4 worm cellular contexts compared by ENCODE assay signal in genomic region chrV:6888828-6889227, ce11.
A peak's percentile ranks its signal among the peaks of the same experiment; 100 is the strongest.
TF ChIP-seq lines count a peak whose summit lies in the region.

No protein-coding gene starts in this region.

TF ChIP-seq in whole organism, L2 larva, 48 proteins besides CTCF, POLR2A, EP300 and RAD21 (continues in another document):
- TF ChIP-seq mbf-1 (tag; optimal IDR thresholded peaks at IDR 0.05; lab: Kevin White, UChicago) (no peak), ceh-16 (tag; optimal IDR thresholded peaks at IDR 0.05; lab: Kevin White, UChicago) (no peak), ZK546.5 (tag; optimal IDR thresholded peaks at IDR 0.05; lab: Kevin White, UChicago) (no peak), nhr-237 (tag; optimal IDR thresholded peaks at IDR 0.05; lab: Kevin White, UChicago) (no peak), aly-2 (tag; optimal IDR thresholded peaks at IDR 0.05; lab: Kevin White, UChicago) (no peak), zag-1 (tag; optimal IDR thresholded peaks at IDR 0.05; lab: Kevin White, UChicago) (no peak), elt-3 (tag; optimal IDR thresholded peaks at IDR 0.05; lab: Kevin White, UChicago) (no peak), blmp-1 (tag; optimal IDR thresholded peaks at IDR 0.05; lab: Kevin White, UChicago; ENCODE audit: insufficient read depth) (no peak), F13H6.1 (tag; optimal IDR thresholded peaks at IDR 0.05; lab: Kevin White, UChicago) (peak; percentile 60), nhr-21 (tag; optimal IDR thresholded peaks at IDR 0.05; lab: Kevin White, UChicago) (peak; percentile 79), C34F6.9 (tag; optimal IDR thresholded peaks at IDR 0.05; lab: Kevin White, UChicago) (peak; percentile 11), lin-39 (tag; optimal IDR thresholded peaks at IDR 0.05; lab: Kevin White, UChicago) (no peak), unc-55 (GFP tag; optimal IDR thresholded peaks at IDR 0.05; lab: Kevin White, UChicago) (peak; percentile 53), nhr-11 (tag; optimal IDR thresholded peaks at IDR 0.05; lab: Kevin White, UChicago) (no peak), unc-62 (GFP tag; optimal IDR thresholded peaks at IDR 0.05; lab: Kevin White, UChicago) (no peak), nhr-10 (tag; optimal IDR thresholded peaks at IDR 0.05; lab: Kevin White, UChicago) (peak; percentile 22), dmd-4 (tag; optimal IDR thresholded peaks at IDR 0.05; lab: Kevin White, UChicago) (no peak), lin-11 (tag; optimal IDR thresholded peaks at IDR 0.05; lab: Kevin White, UChicago) (no peak), ztf-4 (tag; optimal IDR thresholded peaks at IDR 0.05; lab: Kevin White, UChicago) (no peak), sma-9 (GFP tag; optimal IDR thresholded peaks at IDR 0.05; lab: Kevin White, UChicago) (peak; percentile 72), sma-9 (tag; optimal IDR thresholded peaks at IDR 0.05; lab: Kevin White, UChicago) (no peak), nhr-129 (tag; optimal IDR thresholded peaks at IDR 0.05; lab: Kevin White, UChicago) (peak; percentile 53), ama-1 (optimal IDR thresholded peaks at IDR 0.05; lab: Kevin White, UChicago) (no peak), nhr-25 (tag; optimal IDR thresholded peaks at IDR 0.05; lab: Kevin White, UChicago) (no peak)

TF ChIP-seq in whole organism, L4 larva, 104 proteins besides CTCF, POLR2A, EP300 and RAD21 (continues in another document):
- TF ChIP-seq R02D3.7 (tag; optimal IDR thresholded peaks at IDR 0.05; lab: Kevin White, UChicago) (no peak), dmd-6 (GFP tag; IDR thresholded peaks at IDR 0.05; lab: Robert Waterston, UW) (peak; percentile 70), spr-3 (GFP tag; optimal IDR thresholded peaks at IDR 0.05; lab: Kevin White, UChicago) (peak; percentile 25), nhr-10 (tag; optimal IDR thresholded peaks at IDR 0.05; lab: Kevin White, UChicago) (no peak), nhr-28 (tag; optimal IDR thresholded peaks at IDR 0.05; lab: Kevin White, UChicago) (peak; percentile 20), zfp-3 (GFP tag; conservative IDR thresholded peaks at IDR 0.05; lab: Robert Waterston, UW) (peak; percentile 62; the same call in 1 of the 2 replicates), duxl-1 (tag; optimal IDR thresholded peaks at IDR 0.05; lab: Kevin White, UChicago; ENCODE audit: poor library complexity) (peak; percentile 77), lir-3 (tag; optimal IDR thresholded peaks at IDR 0.05; lab: Kevin White, UChicago) (peak; percentile 57), hlh-11 (tag; optimal IDR thresholded peaks at IDR 0.05; lab: Kevin White, UChicago) (peak; percentile 47), nhr-41 (GFP tag; IDR thresholded peaks at IDR 0.05; lab: Robert Waterston, UW) (no peak), nhr-42 (GFP tag; IDR thresholded peaks at IDR 0.05; lab: Robert Waterston, UW) (no peak), aha-1 (tag; lab: Kevin White, UChicago) (peak; percentile 95), egl-43 (GFP tag; IDR thresholded peaks at IDR 0.05; lab: Robert Waterston, UW) (peak; percentile 93), ces-1 (GFP tag; optimal IDR thresholded peaks at IDR 0.05; lab: Kevin White, UChicago) (no peak), ceh-62 (tag; optimal IDR thresholded peaks at IDR 0.05; lab: Kevin White, UChicago) (no peak), mxl-3 (GFP tag; optimal IDR thresholded peaks at IDR 0.05; lab: Kevin White, UChicago) (peak; percentile 29), lin-38 (GFP tag; IDR thresholded peaks at IDR 0.05; lab: Robert Waterston, UW) (peak; percentile 77), dmd-9 (GFP tag; IDR thresholded peaks at IDR 0.05; lab: Robert Waterston, UW) (peak; percentile 72), mdt-29 (GFP tag; IDR thresholded peaks at IDR 0.05; lab: Robert Waterston, UW) (peak; percentile 31), T26A8.4 (GFP tag; IDR thresholded peaks at IDR 0.05; lab: Robert Waterston, UW) (peak; percentile 80), madf-5 (GFP tag; IDR thresholded peaks at IDR 0.05; lab: Robert Waterston, UW) (peak in 1 of 2 experiments; percentile 79; a peak in 1 of 4 replicates), vab-7 (GFP tag; IDR thresholded peaks at IDR 0.05; lab: Robert Waterston, UW) (peak; percentile 91), Y48G9A.11 (GFP tag; IDR thresholded peaks at IDR 0.05; lab: Robert Waterston, UW) (peak; percentile 83), lin-15B (tag; optimal IDR thresholded peaks at IDR 0.05; lab: Kevin White, UChicago) (no peak)

TF ChIP-seq in whole organism, late embryonic, 69 proteins besides CTCF, POLR2A, EP300 and RAD21 (continues in another document):
- TF ChIP-seq npax-4 (tag; optimal IDR thresholded peaks at IDR 0.05; lab: Kevin White, UChicago), result peak; percentile 69
- peak; percentile 78 for TF ChIP-seq ceh-19 (GFP tag; optimal IDR thresholded peaks at IDR 0.05; lab: Kevin White, UChicago)
- TF ChIP-seq fax-1 (tag; optimal IDR thresholded peaks at IDR 0.05; lab: Kevin White, UChicago), result peak; percentile 64
- peak; percentile 58; the same call in 1 of the 2 replicates for TF ChIP-seq ceh-45 (GFP tag; IDR thresholded peaks at IDR 0.05; lab: Robert Waterston, UW)
- TF ChIP-seq elt-2 (tag; optimal IDR thresholded peaks at IDR 0.05; lab: Kevin White, UChicago), result peak; percentile 82
- no peak for TF ChIP-seq ceh-30 (tag; optimal IDR thresholded peaks at IDR 0.05; lab: Kevin White, UChicago)
- peak; percentile 61 for TF ChIP-seq ceh-24 (tag; optimal IDR thresholded peaks at IDR 0.05; lab: Kevin White, UChicago)
- TF ChIP-seq rnt-1 (tag; optimal IDR thresholded peaks at IDR 0.05; lab: Kevin White, UChicago), result peak; percentile 46
- no peak for TF ChIP-seq ceh-22 (tag; optimal IDR thresholded peaks at IDR 0.05; lab: Kevin White, UChicago)
- peak; percentile 82 for TF ChIP-seq ref-2 (tag; optimal IDR thresholded peaks at IDR 0.05; lab: Kevin White, UChicago)
- peak; percentile 71 for TF ChIP-seq lin-11 (tag; optimal IDR thresholded peaks at IDR 0.05; lab: Kevin White, UChicago)
- peak; percentile 82 for TF ChIP-seq fkh-6 (tag; optimal IDR thresholded peaks at IDR 0.05; lab: Kevin White, UChicago)
- TF ChIP-seq ceh-31 (tag; optimal IDR thresholded peaks at IDR 0.05; lab: Kevin White, UChicago), result peak; percentile 49
- peak; percentile 65 for TF ChIP-seq C08G9.2 (tag; optimal IDR thresholded peaks at IDR 0.05; lab: Kevin White, UChicago)
- TF ChIP-seq ztf-16 (tag; optimal IDR thresholded peaks at IDR 0.05; lab: Kevin White, UChicago), result peak; percentile 76
- TF ChIP-seq nhr-232 (tag; optimal IDR thresholded peaks at IDR 0.05; lab: Kevin White, UChicago), result peak; percentile 72
- peak; percentile 49 for TF ChIP-seq sdc-2 (tag; optimal IDR thresholded peaks at IDR 0.05; lab: Kevin White, UChicago)
- TF ChIP-seq nhr-11 (tag; optimal IDR thresholded peaks at IDR 0.05; lab: Kevin White, UChicago), result no peak
- TF ChIP-seq C38D4.7 (GFP tag; optimal IDR thresholded peaks at IDR 0.05; lab: Kevin White, UChicago), result peak; percentile 84
- TF ChIP-seq pax-1 (tag; optimal IDR thresholded peaks at IDR 0.05; lab: Kevin White, UChicago), result no peak
- peak; percentile 19 for TF ChIP-seq lim-6 (tag; optimal IDR thresholded peaks at IDR 0.05; lab: Kevin White, UChicago)
- no peak for TF ChIP-seq unc-55 (GFP tag; optimal IDR thresholded peaks at IDR 0.05; lab: Kevin White, UChicago)
- TF ChIP-seq zip-5 (tag; optimal IDR thresholded peaks at IDR 0.05; lab: Kevin White, UChicago), result peak; percentile 52
- peak; percentile 37 for TF ChIP-seq hlh-15 (tag; optimal IDR thresholded peaks at IDR 0.05; lab: Kevin White, UChicago)
- TF ChIP-seq pha-4 (tag; optimal IDR thresholded peaks at IDR 0.05; lab: Kevin White, UChicago), result no peak
- TF ChIP-seq ceh-14 (tag; optimal IDR thresholded peaks at IDR 0.05; lab: Kevin White, UChicago), result peak; percentile 73

TF ChIP-seq in whole organism, mixed stage, embryonic, 35 proteins besides CTCF, POLR2A, EP300 and RAD21 (continues in another document):
- TF ChIP-seq ceh-43 (GFP tag; optimal IDR thresholded peaks at IDR 0.05; lab: Kevin White, UChicago), result peak; percentile 78
- peak; percentile 95 for TF ChIP-seq ceh-83 (GFP tag; optimal IDR thresholded peaks at IDR 0.05; lab: Kevin White, UChicago)
- TF ChIP-seq mls-2 (tag; optimal IDR thresholded peaks at IDR 0.05; lab: Kevin White, UChicago), result peak; percentile 89
- TF ChIP-seq pha-4 (tag; optimal IDR thresholded peaks at IDR 0.05; lab: Kevin White, UChicago), result peak; percentile 63
- TF ChIP-seq sptf-1 (tag; optimal IDR thresholded peaks at IDR 0.05; lab: Kevin White, UChicago), result peak; percentile 94
- TF ChIP-seq unc-62 (GFP tag; optimal IDR thresholded peaks at IDR 0.05; lab: Kevin White, UChicago), result peak; percentile 12
- peak; percentile 37 for TF ChIP-seq nhr-237 (tag; optimal IDR thresholded peaks at IDR 0.05; lab: Kevin White, UChicago)
- TF ChIP-seq nhr-2 (tag; optimal IDR thresholded peaks at IDR 0.05; lab: Kevin White, UChicago), result no peak
- TF ChIP-seq M03D4.4 (tag; optimal IDR thresholded peaks at IDR 0.05; lab: Kevin White, UChicago), result peak; percentile 86
- peak; percentile 68 for TF ChIP-seq sem-2 (GFP tag; optimal IDR thresholded peaks at IDR 0.05; lab: Kevin White, UChicago)
- no peak for TF ChIP-seq lin-13 (tag; optimal IDR thresholded peaks at IDR 0.05; lab: Kevin White, UChicago)
- TF ChIP-seq cnd-1 (tag; optimal IDR thresholded peaks at IDR 0.05; lab: Kevin White, UChicago), result peak; percentile 80
- no peak for TF ChIP-seq blmp-1 (tag; optimal IDR thresholded peaks at IDR 0.05; lab: Kevin White, UChicago)
- no peak for TF ChIP-seq elt-1 (tag; optimal IDR thresholded peaks at IDR 0.05; lab: Kevin White, UChicago; ENCODE audit: borderline replicate concordance, insufficient read depth)
- no peak for TF ChIP-seq mep-1 (tag; optimal IDR thresholded peaks at IDR 0.05; lab: Kevin White, UChicago)
- TF ChIP-seq nhr-28 (tag; optimal IDR thresholded peaks at IDR 0.05; lab: Kevin White, UChicago), result no peak
- TF ChIP-seq snpc-4 (tag; optimal IDR thresholded peaks at IDR 0.05; lab: Kevin White, UChicago), result no peak
- peak; percentile 78 for TF ChIP-seq bed-3 (GFP tag; optimal IDR thresholded peaks at IDR 0.05; lab: Kevin White, UChicago)
- peak; percentile 18 for TF ChIP-seq lin-32 (GFP tag; optimal IDR thresholded peaks at IDR 0.05; lab: Kevin White, UChicago)
- TF ChIP-seq unc-39 (tag; optimal IDR thresholded peaks at IDR 0.05; lab: Kevin White, UChicago), result no peak
- peak; percentile 31 for TF ChIP-seq tbx-8 (GFP tag; optimal IDR thresholded peaks at IDR 0.05; lab: Kevin White, UChicago)
- TF ChIP-seq zip-8 (tag; optimal IDR thresholded peaks at IDR 0.05; lab: Kevin White, UChicago), result no peak
- no peak for TF ChIP-seq mab-5 (tag; optimal IDR thresholded peaks at IDR 0.05; lab: Kevin White, UChicago)
- no peak for TF ChIP-seq nhr-12 (tag; optimal IDR thresholded peaks at IDR 0.05; lab: Kevin White, UChicago)
- peak; percentile 30 for TF ChIP-seq ztf-11 (tag; optimal IDR thresholded peaks at IDR 0.05; lab: Kevin White, UChicago)
- TF ChIP-seq unc-120 (tag; optimal IDR thresholded peaks at IDR 0.05; lab: Kevin White, UChicago; ENCODE audit: poor library complexity, severe bottlenecking), result peak; percentile 68
- TF ChIP-seq nhr-76 (tag; optimal IDR thresholded peaks at IDR 0.05; lab: Kevin White, UChicago), result no peak
- TF ChIP-seq drap-1 (GFP tag; optimal IDR thresholded peaks at IDR 0.05; lab: Kevin White, UChicago), result peak; percentile 90
- TF ChIP-seq hlh-1 (tag; optimal IDR thresholded peaks at IDR 0.05; lab: Kevin White, UChicago), result no peak
- no peak for TF ChIP-seq ceh-39 (tag; optimal IDR thresholded peaks at IDR 0.05; lab: Kevin White, UChicago)
